Worm (Caenorhabditis elegans) whole organism, mixed stage, embryonic: ENCODE data around the gene F26A1.7.

ENCODE experiments used
- M03D4.4 ChIP-seq: sonication (generic microtip); optimal IDR thresholded peaks from 2 replicates; lab custom pipeline; 2017; ENCODE audit warnings: mild to moderate bottlenecking, missing genetic modification characterization, missing compliant biosample characterization
- bed-3 ChIP-seq: fragments of 200-800 bp; sonication (Bioruptor generic); optimal IDR thresholded peaks from 3 replicates; lab custom pipeline; 2018; ENCODE audit warnings: mild to moderate bottlenecking, missing genetic modification characterization, moderate library complexity, missing compliant biosample characterization
- blmp-1 ChIP-seq: fragments of 150-350 bp; optimal IDR thresholded peaks from 2 replicates; lab custom pipeline; 2014; ENCODE audit warnings: missing biosample characterization, missing genetic modification characterization
- ceh-43 ChIP-seq: fragments of 200-800 bp; sonication (Bioruptor generic); optimal IDR thresholded peaks from 2 replicates; lab custom pipeline; 2018; ENCODE audit warnings: mild to moderate bottlenecking, missing genetic modification characterization, moderate library complexity, missing compliant biosample characterization
- ceh-83 ChIP-seq: fragments of 200-800 bp; sonication (Bioruptor generic); optimal IDR thresholded peaks from 2 replicates; lab custom pipeline; 2018; ENCODE audit warnings: mild to moderate bottlenecking, missing genetic modification characterization, missing compliant biosample characterization
- ces-1 ChIP-seq: fragments of 150-350 bp; optimal IDR thresholded peaks from 2 replicates; lab custom pipeline; 2014; ENCODE audit warnings: missing biosample characterization, missing genetic modification reagents, missing genetic modification characterization
- cnd-1 ChIP-seq: fragments of 200-800 bp; sonication (Bioruptor generic); optimal IDR thresholded peaks from 2 replicates; lab custom pipeline; 2018; ENCODE audit warnings: mild to moderate bottlenecking, missing genetic modification characterization, missing compliant biosample characterization
- elt-1 ChIP-seq: sonication (generic microtip); optimal IDR thresholded peaks from 2 replicates; lab custom pipeline; 2017; ENCODE audit warnings: missing genetic modification characterization, mild to moderate bottlenecking, missing compliant biosample characterization, antibody characterized with exemption, moderate library complexity, borderline replicate concordance; ENCODE audit not compliant: insufficient read depth
- elt-3 ChIP-seq: fragments of 150-350 bp; optimal IDR thresholded peaks from 2 replicates; lab custom pipeline; 2014; ENCODE audit warnings: missing biosample characterization, missing genetic modification characterization
- flh-1 ChIP-seq: fragments of 200-800 bp; sonication (Bioruptor generic); optimal IDR thresholded peaks from 2 replicates; lab custom pipeline; 2018; ENCODE audit warnings: mild to moderate bottlenecking, missing genetic modification characterization, moderate library complexity, missing compliant biosample characterization
- ham-2 ChIP-seq: fragments of 200-800 bp; sonication (Bioruptor generic); optimal IDR thresholded peaks from 2 replicates; lab custom pipeline; 2018; ENCODE audit warnings: mild to moderate bottlenecking, missing genetic modification characterization, missing compliant biosample characterization
- hlh-1 ChIP-seq: fragments of 150-350 bp; optimal IDR thresholded peaks from 2 replicates; lab custom pipeline; 2014; ENCODE audit warnings: missing biosample characterization, missing genetic modification reagents, missing genetic modification characterization
- lin-32 ChIP-seq: fragments of 200-800 bp; sonication (Bioruptor generic); optimal IDR thresholded peaks from 2 replicates; lab custom pipeline; 2018; ENCODE audit warnings: mild to moderate bottlenecking, missing genetic modification characterization, missing compliant biosample characterization
- lsy-2 ChIP-seq: fragments of 150-350 bp; optimal IDR thresholded peaks from 2 replicates; lab custom pipeline; 2014; ENCODE audit warnings: missing biosample characterization, missing genetic modification characterization
- mab-5 ChIP-seq: fragments of 150-350 bp; optimal IDR thresholded peaks from 2 replicates; lab custom pipeline; 2014; ENCODE audit warnings: missing biosample characterization, missing genetic modification characterization
- mep-1 ChIP-seq: fragments of 150-350 bp; optimal IDR thresholded peaks from 2 replicates; lab custom pipeline; 2017; ENCODE audit warnings: missing biosample characterization, missing genetic modification reagents, missing genetic modification characterization, inconsistent platforms
- mls-2 ChIP-seq: sonication (generic microtip); optimal IDR thresholded peaks from 2 replicates; lab custom pipeline; 2016; ENCODE audit warnings: mild to moderate bottlenecking, missing genetic modification characterization, moderate library complexity, missing compliant biosample characterization
- nhr-12 ChIP-seq: fragments of 150-350 bp; optimal IDR thresholded peaks from 2 replicates; lab custom pipeline; 2014; ENCODE audit warnings: missing biosample characterization, missing genetic modification characterization
- nhr-2 ChIP-seq: fragments of 150-350 bp; optimal IDR thresholded peaks from 2 replicates; lab custom pipeline; 2014; ENCODE audit warnings: missing biosample characterization, missing genetic modification characterization
- nhr-237 ChIP-seq: fragments of 150-350 bp; optimal IDR thresholded peaks from 2 replicates; lab custom pipeline; 2014; ENCODE audit warnings: missing biosample characterization, missing genetic modification characterization
- nhr-28 ChIP-seq: fragments of 150-350 bp; optimal IDR thresholded peaks from 2 replicates; lab custom pipeline; 2014; ENCODE audit warnings: missing biosample characterization, missing genetic modification characterization
- pha-4 ChIP-seq: fragments of 150-350 bp; optimal IDR thresholded peaks from 2 replicates; lab custom pipeline; 2018; ENCODE audit warnings: missing biosample characterization, missing genetic modification reagents, missing genetic modification characterization
- sem-2 ChIP-seq: fragments of 200-800 bp; sonication (Bioruptor generic); optimal IDR thresholded peaks from 2 replicates; lab custom pipeline; 2018; ENCODE audit warnings: mild to moderate bottlenecking, missing genetic modification characterization, missing compliant biosample characterization
- snpc-4 ChIP-seq: fragments of 150-350 bp; optimal IDR thresholded peaks from 2 replicates; lab custom pipeline; 2014; ENCODE audit warnings: missing biosample characterization, missing genetic modification characterization
- tbx-8 ChIP-seq: fragments of 200-800 bp; sonication (Bioruptor generic); optimal IDR thresholded peaks from 2 replicates; lab custom pipeline; 2018; ENCODE audit warnings: mild to moderate bottlenecking, missing genetic modification characterization, moderate library complexity, missing compliant biosample characterization
- unc-120 ChIP-seq: sonication (generic microtip); optimal IDR thresholded peaks from 2 replicates; lab custom pipeline; 2017; ENCODE audit warnings: missing genetic modification characterization, missing compliant biosample characterization; ENCODE audit not compliant: poor library complexity, severe bottlenecking
- unc-39 ChIP-seq: fragments of 150-350 bp; optimal IDR thresholded peaks from 2 replicates; lab custom pipeline; 2014; ENCODE audit warnings: missing biosample characterization, missing genetic modification characterization
- unc-62 ChIP-seq: fragments of 150-350 bp; optimal IDR thresholded peaks from 2 replicates; lab custom pipeline; 2014; ENCODE audit warnings: missing biosample characterization, missing genetic modification reagents, missing genetic modification characterization
- zip-8 ChIP-seq: fragments of 150-350 bp; optimal IDR thresholded peaks from 2 replicates; lab custom pipeline; 2014; ENCODE audit warnings: missing biosample characterization, missing genetic modification characterization
- ztf-11 ChIP-seq: fragments of 150-350 bp; optimal IDR thresholded peaks from 2 replicates; lab custom pipeline; 2014; ENCODE audit warnings: missing biosample characterization, missing genetic modification characterization

Gene F26A1.7

DNA sequence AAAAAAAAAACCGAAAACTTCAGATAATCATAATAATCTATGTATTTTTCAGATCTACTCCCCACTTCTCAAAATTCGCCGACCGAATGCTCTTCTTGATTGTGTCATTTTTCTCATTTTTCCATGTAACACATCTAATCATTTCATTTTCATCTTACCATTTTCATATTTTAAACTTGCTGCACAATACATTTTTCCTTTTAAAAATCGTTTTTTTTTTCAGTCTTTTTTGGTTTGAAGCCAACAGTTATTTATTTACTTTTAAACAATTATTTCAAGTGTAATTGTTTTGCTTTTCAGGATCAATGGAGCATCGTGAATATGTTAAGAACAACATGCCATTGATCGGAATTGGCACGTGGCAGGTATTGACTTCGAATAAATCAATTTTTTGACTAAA lies 39.3 kb upstream of the F26A1.7 start, which contains the start of gene C35D10.6:
TSS of gene C35D10.6 (plus strand) at position 301 of the 400 bp plus-strand sequence.
- no peak for TF ChIP-seq ces-1 (GFP tag; lab: Kevin White, UChicago)
- no peak for TF ChIP-seq tbx-8 (GFP tag; lab: Kevin White, UChicago)
- no peak for TF ChIP-seq cnd-1 (tag; lab: Kevin White, UChicago)
- no peak for TF ChIP-seq mls-2 (tag; lab: Kevin White, UChicago)
- TF ChIP-seq nhr-2 (tag; lab: Kevin White, UChicago) = no peak
- no peak for TF ChIP-seq unc-39 (tag; lab: Kevin White, UChicago)
- TF ChIP-seq nhr-28 (tag; lab: Kevin White, UChicago) = no peak
- TF ChIP-seq nhr-12 (tag; lab: Kevin White, UChicago) = no peak
- no peak for TF ChIP-seq unc-120 (tag; lab: Kevin White, UChicago)
- no peak for TF ChIP-seq bed-3 (GFP tag; lab: Kevin White, UChicago)
- no peak for TF ChIP-seq ztf-11 (tag; lab: Kevin White, UChicago)
- TF ChIP-seq hlh-1 = no peak
- no peak for TF ChIP-seq ceh-83 (GFP tag; lab: Kevin White, UChicago)
- no peak for TF ChIP-seq lin-32
- TF ChIP-seq nhr-237 = no peak
- no peak for TF ChIP-seq ham-2
- no peak for TF ChIP-seq lsy-2 (tag; lab: Kevin White, UChicago)
- no peak for TF ChIP-seq blmp-1 (tag; lab: Kevin White, UChicago)
- TF ChIP-seq ceh-43 (GFP tag; lab: Kevin White, UChicago) = no peak
- TF ChIP-seq elt-3 (tag; lab: Kevin White, UChicago) = no peak
- TF ChIP-seq, all 35 proteins: peak for 0

DNA sequence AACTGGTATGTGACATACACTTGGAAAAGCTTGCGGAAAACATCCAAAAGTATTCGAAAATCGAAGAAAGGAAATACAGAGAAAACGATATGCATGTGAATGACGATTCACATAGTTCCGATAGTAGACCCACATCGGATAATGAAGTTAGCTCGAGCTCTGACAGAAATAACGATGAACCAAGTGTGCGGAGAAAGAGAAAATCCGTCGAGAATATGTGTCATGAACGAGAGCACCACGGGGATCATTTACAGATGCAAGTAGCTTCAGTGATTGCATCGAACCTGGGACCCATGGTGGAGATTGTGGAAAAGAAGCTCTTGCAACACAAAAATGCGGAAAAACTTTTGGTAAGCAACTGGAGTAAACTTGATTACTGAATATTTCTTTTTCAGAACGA lies 37.2 kb upstream of the F26A1.7 start:
- no peak for TF ChIP-seq ham-2
- no peak for TF ChIP-seq nhr-12 (tag; lab: Kevin White, UChicago)
- TF ChIP-seq unc-39 (tag; lab: Kevin White, UChicago) = no peak
- TF ChIP-seq zip-8 (tag; lab: Kevin White, UChicago) = no peak
- no peak for TF ChIP-seq ceh-43 (GFP tag; lab: Kevin White, UChicago)
- no peak for TF ChIP-seq elt-3 (tag; lab: Kevin White, UChicago)
- TF ChIP-seq elt-1 = no peak
- no peak for TF ChIP-seq pha-4 (tag; lab: Kevin White, UChicago)
- no peak for TF ChIP-seq unc-62 (GFP tag; lab: Kevin White, UChicago)
- TF ChIP-seq mls-2 (tag; lab: Kevin White, UChicago) = no peak
- TF ChIP-seq mep-1 = no peak
- TF ChIP-seq M03D4.4 (tag; lab: Kevin White, UChicago) = no peak
- TF ChIP-seq bed-3 (GFP tag; lab: Kevin White, UChicago) = no peak

DNA sequence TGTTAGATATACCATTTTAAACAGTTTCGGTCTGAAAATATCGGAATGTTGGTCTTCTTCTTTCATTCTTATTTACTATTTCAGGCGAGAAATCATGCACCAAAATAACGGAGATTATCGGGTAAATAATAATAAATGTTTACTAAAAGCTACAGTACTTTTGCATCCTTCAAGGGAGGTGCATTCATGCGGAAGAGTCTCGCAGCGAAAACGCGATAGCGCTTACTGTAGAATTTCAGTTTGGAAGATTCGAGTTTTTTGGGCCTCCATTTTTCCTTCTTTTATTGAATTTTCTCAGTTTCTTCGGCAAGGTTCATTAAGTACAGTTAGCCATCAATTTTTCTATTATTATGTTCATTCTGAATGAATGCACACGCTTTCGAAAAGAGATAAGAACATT lies 36.4 kb upstream of the F26A1.7 start, which contains the start of gene C35D10.7:
TSS of gene C35D10.7 (plus strand) at position 85 of the 400 bp plus-strand sequence.
- TF ChIP-seq sem-2 = no peak
- TF ChIP-seq mab-5 = no peak
- TF ChIP-seq lsy-2 (tag; lab: Kevin White, UChicago) = no peak
- TF ChIP-seq ceh-43 (GFP tag; lab: Kevin White, UChicago) = no peak
- TF ChIP-seq bed-3 (GFP tag; lab: Kevin White, UChicago) = no peak
- TF ChIP-seq elt-3 (tag; lab: Kevin White, UChicago) = no peak
- TF ChIP-seq nhr-28 (tag; lab: Kevin White, UChicago) = no peak

DNA sequence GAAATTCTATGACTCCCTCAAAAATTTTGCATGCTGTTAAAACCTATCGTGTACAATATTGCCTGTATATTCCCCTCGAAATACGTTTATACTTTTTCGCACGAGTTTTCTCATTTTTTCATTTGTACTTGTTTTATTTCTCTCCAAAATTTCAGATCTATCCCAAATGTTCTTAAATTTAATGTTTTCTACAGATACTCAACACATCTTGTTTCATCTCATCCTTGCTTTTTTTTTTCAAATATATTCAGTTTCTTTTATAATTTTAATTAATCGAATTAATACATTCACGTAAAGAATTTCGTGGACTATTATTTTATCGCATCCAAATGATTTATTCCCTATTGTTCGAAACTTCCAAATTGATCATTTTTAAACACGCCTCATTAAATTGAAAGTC lies 35.2 kb upstream of the F26A1.7 start, which contains the start of gene C35D10.8:
TSS of gene C35D10.8 (plus strand) at position 301 of the 400 bp plus-strand sequence.
- TF ChIP-seq bed-3 (GFP tag; lab: Kevin White, UChicago) = no peak
- no peak for TF ChIP-seq snpc-4 (tag; lab: Kevin White, UChicago)
- no peak for TF ChIP-seq nhr-2 (tag; lab: Kevin White, UChicago)
- TF ChIP-seq, all 35 proteins: peak for 0

DNA sequence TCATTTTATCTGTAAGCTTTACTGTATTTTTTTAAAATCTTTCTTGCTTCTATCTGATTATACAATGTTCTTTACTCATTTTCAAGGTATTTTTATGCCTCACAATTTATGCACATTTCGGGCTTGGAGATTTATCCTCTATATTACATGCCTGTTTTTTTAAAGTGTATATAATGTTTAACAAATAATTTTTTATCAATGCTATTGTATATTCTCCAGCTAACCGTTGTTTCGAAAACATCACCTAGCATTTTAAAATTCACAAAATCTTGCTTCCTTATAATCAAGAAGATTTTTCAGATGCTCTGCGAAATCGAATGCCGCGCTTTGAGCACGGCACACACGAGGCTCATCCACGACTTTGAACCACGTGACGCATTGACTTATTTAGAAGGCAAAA lies 32.3 kb upstream of the F26A1.7 start, which contains the start of gene ced-4:
TSS of gene ced-4 (plus strand) at position 301 of the 400 bp plus-strand sequence.
- TF ChIP-seq sem-2 (no peak), ces-1 (GFP tag; lab: Kevin White, UChicago) (no peak), zip-8 (tag; lab: Kevin White, UChicago) (no peak), ceh-43 (GFP tag; lab: Kevin White, UChicago) (no peak), pha-4 (tag; lab: Kevin White, UChicago) (no peak), flh-1 (GFP tag; lab: Kevin White, UChicago) (no peak), mep-1 (no peak), nhr-28 (tag; lab: Kevin White, UChicago) (no peak), cnd-1 (tag; lab: Kevin White, UChicago) (no peak), bed-3 (GFP tag; lab: Kevin White, UChicago) (no peak), nhr-237 (no peak), unc-120 (tag; lab: Kevin White, UChicago) (no peak)
